Worm (Caenorhabditis elegans): ENCODE measurements around the gene K10B2.4.
A peak's percentile ranks its signal among the peaks of the same experiment; 100 is the strongest.

The K10B2.4 gene

ce11 chrII:6366696-6367095 is 5.9 kb upstream of the K10B2.4 start, which contains the start of gene ctsa-4.1:
Gene ctsa-4.1, plus strand, starts transcription at chrII:6366996.
- TF ChIP-seq lag-1 (GFP tag; IDR thresholded peaks at IDR 0.05) (no peak), D2030.7 (GFP tag; IDR thresholded peaks at IDR 0.05) (peak; percentile 7; the same call in 1 of the 2 replicates), madf-6 (GFP tag; IDR thresholded peaks at IDR 0.05) (peak; percentile 49), dpl-1 (GFP tag; optimal IDR thresholded peaks at IDR 0.05) (no peak), F37B4.10 (GFP tag; IDR thresholded peaks at IDR 0.05) (no peak), F57A8.1 (GFP tag; optimal IDR thresholded peaks at IDR 0.05) (no peak), F10E7.11 (tag; optimal IDR thresholded peaks at IDR 0.05) (no peak), pbrm-1 (GFP tag; IDR thresholded peaks at IDR 0.05) (no peak), hmg-20 (GFP tag; IDR thresholded peaks at IDR 0.05) (no peak), somi-1 (GFP tag; optimal IDR thresholded peaks at IDR 0.05) (no peak), egrh-3 (GFP tag; IDR thresholded peaks at IDR 0.05) (no peak), dox-1 (GFP tag; IDR thresholded peaks at IDR 0.05) (no peak), ztf-26 (tag; optimal IDR thresholded peaks at IDR 0.05) (no peak), ceh-100 (GFP tag; IDR thresholded peaks at IDR 0.05) (no peak), ztf-28 (GFP tag; IDR thresholded peaks at IDR 0.05) (no peak), Y53G8AR.9 (GFP tag; conservative IDR thresholded peaks at IDR 0.05) (no peak), mel-28 (tag; optimal IDR thresholded peaks at IDR 0.05; ENCODE audit: borderline replicate concordance) (no peak), ceh-91 (GFP tag; IDR thresholded peaks at IDR 0.05) (no peak), egl-44 (GFP tag; IDR thresholded peaks at IDR 0.05) (no peak), unc-130 (GFP tag; optimal IDR thresholded peaks at IDR 0.05) (no peak), madf-10 (tag; optimal IDR thresholded peaks at IDR 0.05) (no peak), athp-1 (tag; optimal IDR thresholded peaks at IDR 0.05) (no peak), hlh-12 (tag; optimal IDR thresholded peaks at IDR 0.05) (no peak), chd-7 (tag; optimal IDR thresholded peaks at IDR 0.05) (no peak), Y79H2A.3 (GFP tag; conservative IDR thresholded peaks at IDR 0.05) (no peak), mes-4 (tag; optimal IDR thresholded peaks at IDR 0.05) (no peak), nfya-2 (GFP tag; IDR thresholded peaks at IDR 0.05) (no peak), F22D6.2 (tag; optimal IDR thresholded peaks at IDR 0.05) (no peak), ceh-27 (GFP tag; optimal IDR thresholded peaks at IDR 0.05) (no peak), atf-7 (tag; optimal IDR thresholded peaks at IDR 0.05) (no peak), tbx-9 (tag; optimal IDR thresholded peaks at IDR 0.05; ENCODE audit: borderline replicate concordance) (no peak), cebp-2 (GFP tag; IDR thresholded peaks at IDR 0.05) (no peak), B0336.3 (GFP tag; IDR thresholded peaks at IDR 0.05) (peak; percentile 39; the same call in 1 of the 2 replicates), dpff-1 (tag; optimal IDR thresholded peaks at IDR 0.05) (no peak), lin-54 (GFP tag; optimal IDR thresholded peaks at IDR 0.05) (peak; percentile 24), let-607 (tag; optimal IDR thresholded peaks at IDR 0.05) (no peak)

DNA sequence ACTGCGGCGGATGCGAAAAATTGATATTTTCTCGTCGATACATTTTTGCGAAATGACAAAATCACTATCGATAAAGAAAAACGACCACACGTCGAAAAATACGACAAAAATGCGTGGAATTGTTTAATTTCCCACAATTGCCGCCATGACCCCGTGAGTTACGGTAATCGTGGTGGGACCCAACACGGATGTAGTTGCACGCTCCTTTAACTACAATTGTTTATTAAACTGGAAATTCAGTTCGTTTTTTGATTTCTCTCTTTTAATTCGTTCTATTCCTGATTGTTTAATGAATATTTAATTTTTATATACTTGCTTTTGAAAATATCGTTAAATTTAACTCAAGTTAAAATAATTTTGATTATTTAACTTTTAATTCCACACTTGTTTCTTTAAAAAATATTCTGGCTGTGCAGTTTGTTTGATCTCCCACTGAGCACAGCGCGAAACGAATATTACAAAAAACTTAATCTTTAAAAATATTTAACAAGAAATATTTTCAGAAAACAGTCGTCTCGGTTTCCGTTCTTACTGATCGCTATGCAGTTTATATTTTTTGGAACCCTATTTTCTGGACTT is 4.6 kb upstream of the K10B2.4 start, which contains the start of the genes ani-2 and clec-88:
Gene ani-2, minus strand, starts transcription at position 131 of the 579 bp plus-strand sequence.
Gene clec-88, plus strand, starts transcription at position 486 of the 579 bp plus-strand sequence.
- TF ChIP-seq madf-6 (GFP tag; IDR thresholded peaks at IDR 0.05): peak; percentile 95
- no peak for TF ChIP-seq F22D6.2 (tag; optimal IDR thresholded peaks at IDR 0.05)
- TF ChIP-seq dpff-1 (tag; optimal IDR thresholded peaks at IDR 0.05): no peak
- TF ChIP-seq ceh-79 (tag; optimal IDR thresholded peaks at IDR 0.05): no peak
- peak; percentile 20 for TF ChIP-seq tlf-1 (GFP tag; optimal IDR thresholded peaks at IDR 0.05)
- TF ChIP-seq nfya-2 (GFP tag; IDR thresholded peaks at IDR 0.05): no peak
- TF ChIP-seq Y79H2A.3 (GFP tag; conservative IDR thresholded peaks at IDR 0.05): no peak
- TF ChIP-seq ceh-40 (GFP tag; IDR thresholded peaks at IDR 0.05): no peak
- TF ChIP-seq D2030.7 (GFP tag; IDR thresholded peaks at IDR 0.05): peak; percentile 84
- no peak for TF ChIP-seq gei-17 (GFP tag; optimal IDR thresholded peaks at IDR 0.05)
- TF ChIP-seq snpc-1.3 (tag; optimal IDR thresholded peaks at IDR 0.05; ENCODE audit: insufficient read depth): no peak
- TF ChIP-seq hsf-1 (GFP tag; IDR thresholded peaks at IDR 0.05): 0 out of 2 replicates have a peak, but pooled peaks have one; percentile 45
- TF ChIP-seq Y53G8AR.9 (GFP tag; conservative IDR thresholded peaks at IDR 0.05): no peak
- TF ChIP-seq sea-2 (GFP tag; IDR thresholded peaks at IDR 0.05): no peak
- no peak for TF ChIP-seq attf-6 (GFP tag; IDR thresholded peaks at IDR 0.05)
- TF ChIP-seq ama-1 (optimal IDR thresholded peaks at IDR 0.05): no peak
- no peak for TF ChIP-seq ama-1 (GFP tag; optimal IDR thresholded peaks at IDR 0.05)
- TF ChIP-seq lir-1 (GFP tag; conservative IDR thresholded peaks at IDR 0.05): peak; percentile 28; the same call in 1 of the 2 replicates
- TF ChIP-seq him-1 (tag; optimal IDR thresholded peaks at IDR 0.05): peak; percentile 34
- no peak for TF ChIP-seq F39B2.1 (GFP tag; IDR thresholded peaks at IDR 0.05)
- TF ChIP-seq bed-1 (GFP tag; IDR thresholded peaks at IDR 0.05): no peak
- no peak for TF ChIP-seq chd-7 (tag; optimal IDR thresholded peaks at IDR 0.05)
